Fruit fly (Drosophila melanogaster) whole organism, embryonic: ENCODE data around the gene Prim1.

Source experiments
- Adf1 ChIP-seq: fragments of 200-800 bp; sonication (Bioruptor generic); IDR thresholded peaks from 2 replicates; pipeline ENCODE4 v1.3.6; 2022; ENCODE audit warnings: missing biosample characterization, missing genetic modification characterization
- B-H2 ChIP-seq: fragments of 200-800 bp; sonication (Bioruptor generic); optimal IDR thresholded peaks from 2 replicates; lab custom pipeline; 2018; ENCODE audit warnings: missing biosample characterization, mild to moderate bottlenecking, missing genetic modification characterization
- BEAF-32 ChIP-seq: fragments of 200-800 bp; sonication (Bioruptor generic); optimal IDR thresholded peaks from 3 replicates; lab custom pipeline; 2017; ENCODE audit warnings: missing biosample characterization, missing genetic modification characterization, mild to moderate bottlenecking, moderate library complexity, missing genetic modification reagents
- CG11696 ChIP-seq: fragments of 200-800 bp; sonication (Bioruptor generic); IDR thresholded peaks from 2 replicates; pipeline ENCODE4 v1.3.6; 2022; ENCODE audit warnings: missing biosample characterization, missing genetic modification characterization
- CG12155 ChIP-seq: fragments of 200-800 bp; sonication (Bioruptor generic); optimal IDR thresholded peaks from 3 replicates; lab custom pipeline; 2016; ENCODE audit warnings: missing biosample characterization, missing genetic modification characterization
- CG12391 ChIP-seq: fragments of 200-800 bp; sonication (Bioruptor generic); optimal IDR thresholded peaks from 3 replicates; lab custom pipeline; 2018; ENCODE audit warnings: missing biosample characterization, mild to moderate bottlenecking, missing genetic modification characterization, moderate library complexity
- CG12942 ChIP-seq: fragments of 200-800 bp; sonication (Bioruptor generic); optimal IDR thresholded peaks from 3 replicates; lab custom pipeline; 2016; ENCODE audit warnings: missing biosample characterization, missing genetic modification characterization
- CG13424 ChIP-seq: fragments of 200-800 bp; sonication (Bioruptor generic); optimal IDR thresholded peaks from 2 replicates; lab custom pipeline; 2019; ENCODE audit warnings: missing biosample characterization, mild to moderate bottlenecking, missing genetic modification characterization, moderate library complexity
- CG14441 ChIP-seq: fragments of 200-800 bp; sonication (Bioruptor generic); IDR thresholded peaks from 2 replicates; pipeline ENCODE4 v1.3.6; 2022; ENCODE audit warnings: missing biosample characterization, missing genetic modification characterization
- CG14965 ChIP-seq: fragments of 200-800 bp; sonication (Bioruptor generic); optimal IDR thresholded peaks from 2 replicates; lab custom pipeline; 2016; ENCODE audit warnings: missing biosample characterization, missing genetic modification characterization, borderline replicate concordance
- CG15011 ChIP-seq: fragments of 200-800 bp; sonication (Bioruptor generic); optimal IDR thresholded peaks from 3 replicates; lab custom pipeline; 2018; ENCODE audit warnings: missing biosample characterization, mild to moderate bottlenecking, missing genetic modification characterization
- CG1647 ChIP-seq: fragments of 200-800 bp; sonication (Bioruptor generic); optimal IDR thresholded peaks from 3 replicates; lab custom pipeline; 2016; ENCODE audit warnings: missing biosample characterization, missing genetic modification characterization
- CG18599 ChIP-seq: fragments of 200-800 bp; sonication (Bioruptor generic); optimal IDR thresholded peaks from 3 replicates; lab custom pipeline; 2017; ENCODE audit warnings: missing biosample characterization, missing genetic modification characterization, mild to moderate bottlenecking, moderate library complexity, missing genetic modification reagents
- CG2712 ChIP-seq: fragments of 200-800 bp; optimal IDR thresholded peaks from 3 replicates; lab custom pipeline; 2019; ENCODE audit warnings: missing biosample characterization, mild to moderate bottlenecking, missing genetic modification characterization, moderate library complexity
- CG3726 ChIP-seq: fragments of 200-800 bp; sonication (Bioruptor generic); IDR thresholded peaks from 3 replicates; pipeline ENCODE4, ENCODE4 v1.3.6; 2022; ENCODE audit warnings: missing biosample characterization, missing genetic modification characterization
- CG3847 ChIP-seq: fragments of 200-800 bp; sonication (Bioruptor generic); IDR thresholded peaks from 2 replicates; pipeline ENCODE4 v1.3.6; 2022; ENCODE audit warnings: missing biosample characterization, missing genetic modification characterization
- CG42726 ChIP-seq: fragments of 200-800 bp; sonication (Bioruptor generic); IDR thresholded peaks from 2 replicates; pipeline ENCODE4 v1.3.6; 2022; ENCODE audit warnings: missing biosample characterization, missing genetic modification characterization; ENCODE audit not compliant: partially characterized antibody
- CG4328 ChIP-seq: fragments of 200-800 bp; sonication (Bioruptor generic); optimal IDR thresholded peaks from 3 replicates; lab custom pipeline; 2017; ENCODE audit warnings: missing biosample characterization, missing genetic modification reagents, missing genetic modification characterization
- CG43689 ChIP-seq: fragments of 200-800 bp; sonication (Bioruptor generic); IDR thresholded peaks from 2 replicates; pipeline ENCODE4 v1.3.6; 2022; ENCODE audit warnings: missing biosample characterization, missing genetic modification characterization
- CG8359 ChIP-seq: fragments of 200-800 bp; sonication (Bioruptor generic); optimal IDR thresholded peaks from 2 replicates; lab custom pipeline; 2017; ENCODE audit warnings: missing biosample characterization, mild to moderate bottlenecking, missing genetic modification characterization, borderline replicate concordance
- CG9215 ChIP-seq: fragments of 200-800 bp; sonication (Bioruptor generic); IDR thresholded peaks from 2 replicates; pipeline ENCODE4 v1.3.6; 2022; ENCODE audit warnings: missing biosample characterization, missing genetic modification characterization
- CG9437 ChIP-seq: fragments of 200-800 bp; sonication (Bioruptor generic); optimal IDR thresholded peaks from 2 replicates; lab custom pipeline; 2018; ENCODE audit warnings: missing biosample characterization, mild to moderate bottlenecking, missing genetic modification characterization
- Dip2 ChIP-seq: fragments of 200-800 bp; sonication (Bioruptor generic); IDR thresholded peaks from 2 replicates; pipeline ENCODE4 v1.3.6; 2022; ENCODE audit warnings: missing biosample characterization, missing genetic modification characterization
- Dp ChIP-seq: fragments of 200-800 bp; sonication (Bioruptor generic); optimal IDR thresholded peaks from 2 replicates; lab custom pipeline; 2018; ENCODE audit warnings: missing biosample characterization, mild to moderate bottlenecking, missing genetic modification characterization, moderate library complexity
- Fer2 ChIP-seq: fragments of 200-800 bp; sonication (Bioruptor generic); optimal IDR thresholded peaks from 2 replicates; lab custom pipeline; 2018; ENCODE audit warnings: missing biosample characterization, mild to moderate bottlenecking, missing genetic modification characterization, moderate library complexity
- H2.0 ChIP-seq: fragments of 200-800 bp; sonication (Bioruptor generic); IDR thresholded peaks from 2 replicates; pipeline ENCODE4 v1.3.6; 2022; ENCODE audit warnings: missing biosample characterization, missing genetic modification characterization
- HmgZ ChIP-seq: fragments of 200-800 bp; sonication (Bioruptor generic); optimal IDR thresholded peaks from 2 replicates; lab custom pipeline; 2018; ENCODE audit warnings: missing biosample characterization, mild to moderate bottlenecking, missing genetic modification characterization
- Hr39 ChIP-seq: fragments of >200 bp; optimal IDR thresholded peaks from 2 replicates; lab custom pipeline; 2017
- MESR4 ChIP-seq: fragments of 200-800 bp; sonication (Bioruptor generic); optimal IDR thresholded peaks from 2 replicates; lab custom pipeline; 2018; ENCODE audit warnings: missing biosample characterization, mild to moderate bottlenecking, missing genetic modification characterization, moderate library complexity
- Oaz ChIP-seq: fragments of 200-800 bp; sonication (Bioruptor generic); IDR thresholded peaks from 2 replicates; pipeline ENCODE4 v1.3.6; 2022; ENCODE audit warnings: missing biosample characterization, missing genetic modification characterization
- Ravus ChIP-seq: fragments of 200-800 bp; sonication (Bioruptor generic); IDR thresholded peaks from 2 replicates; pipeline ENCODE4 v1.3.6; 2022; ENCODE audit warnings: missing biosample characterization, missing genetic modification characterization
- Sox100B ChIP-seq: fragments of 200-800 bp; sonication (Bioruptor generic); optimal IDR thresholded peaks from 3 replicates; lab custom pipeline; 2018; ENCODE audit warnings: missing biosample characterization, mild to moderate bottlenecking, missing genetic modification characterization
- Taf1 ChIP-seq: fragments of 200-800 bp; sonication (Bioruptor generic); IDR thresholded peaks from 2 replicates; pipeline ENCODE4 v1.3.6; 2022; ENCODE audit warnings: missing biosample characterization, missing genetic modification characterization
- Tbp ChIP-seq: fragments of >200 bp; optimal IDR thresholded peaks from 2 replicates; lab custom pipeline; 2018; ENCODE audit warnings: missing biosample characterization, missing genetic modification characterization
- Xbp1 ChIP-seq: fragments of 200-800 bp; sonication (Bioruptor generic); optimal IDR thresholded peaks from 3 replicates; lab custom pipeline; 2016; ENCODE audit warnings: missing biosample characterization, mild to moderate bottlenecking, missing genetic modification characterization
- ab ChIP-seq: fragments of 200-800 bp; sonication (Bioruptor generic); optimal IDR thresholded peaks from 2 replicates; lab custom pipeline; 2016; ENCODE audit warnings: missing biosample characterization, missing genetic modification characterization
- chn ChIP-seq: fragments of 200-800 bp; sonication (Bioruptor generic); optimal IDR thresholded peaks from 2 replicates; lab custom pipeline; 2016; ENCODE audit warnings: missing biosample characterization, missing genetic modification characterization
- croc ChIP-seq: fragments of 200-800 bp; sonication (Bioruptor generic); conservative IDR thresholded peaks from 3 replicates; pipeline ENCODE4 v1.3.6; 2022; ENCODE audit warnings: missing biosample characterization, missing genetic modification characterization
- fu2 ChIP-seq: fragments of 200-800 bp; sonication (Bioruptor generic); optimal IDR thresholded peaks from 2 replicates; lab custom pipeline; 2016; ENCODE audit warnings: missing biosample characterization, missing genetic modification characterization
- gsb-n ChIP-seq: fragments of 200-800 bp; sonication (Bioruptor generic); optimal IDR thresholded peaks from 3 replicates; lab custom pipeline; 2018; ENCODE audit warnings: missing biosample characterization, mild to moderate bottlenecking, missing genetic modification characterization
- gt ChIP-seq: fragments of 200-800 bp; sonication (Bioruptor generic); IDR thresholded peaks from 2 replicates; pipeline ENCODE4 v1.3.6; 2022; ENCODE audit warnings: missing biosample characterization, missing genetic modification characterization
- hkb ChIP-seq, 2 experiments: fragments of 200-800 bp in 1 of 2; fragments of >200 bp in 1 of 2; sonication (Bioruptor generic) in 1 of 2; IDR thresholded peaks in 1 of 2; optimal IDR thresholded peaks in 1 of 2; 2 replicates each; pipeline versions ENCODE4 v1.3.6 to Lab custom; 2017 to 2022; ENCODE audit warnings: missing biosample characterization in 1 of 2, missing genetic modification characterization in 1 of 2
- knrl ChIP-seq: fragments of 200-800 bp; sonication (Bioruptor generic); IDR thresholded peaks from 3 replicates; pipeline ENCODE4 v1.3.6; 2022; ENCODE audit warnings: missing biosample characterization, missing genetic modification characterization; ENCODE audit not compliant: partially characterized antibody
- nmo ChIP-seq: fragments of 200-800 bp; sonication (Bioruptor generic); optimal IDR thresholded peaks from 2 replicates; lab custom pipeline; 2018; ENCODE audit warnings: missing biosample characterization, mild to moderate bottlenecking, missing genetic modification characterization, moderate library complexity
- slbo ChIP-seq: fragments of 200-800 bp; sonication (Bioruptor generic); IDR thresholded peaks from 2 replicates; pipeline ENCODE4 v1.3.6; 2022; ENCODE audit warnings: missing biosample characterization, missing genetic modification characterization
- tap ChIP-seq: fragments of 200-800 bp; optimal IDR thresholded peaks from 3 replicates; lab custom pipeline; 2019; ENCODE audit warnings: missing biosample characterization, mild to moderate bottlenecking, missing genetic modification characterization, moderate library complexity
- tll ChIP-seq, 2 experiments: fragments of 200-800 bp in 1 of 2; fragments of >200 bp in 1 of 2; sonication (Bioruptor generic) in 1 of 2; optimal IDR thresholded peaks; 2 replicates each; lab custom pipeline; 2017 to 2019; ENCODE audit warnings: missing biosample characterization in 2 of 2, missing genetic modification characterization in 2 of 2, mild to moderate bottlenecking in 1 of 2, moderate library complexity in 1 of 2
- yki ChIP-seq: fragments of >200 bp; optimal IDR thresholded peaks from 3 replicates; lab custom pipeline; 2018
- zfh2 ChIP-seq: fragments of 200-800 bp; sonication (Bioruptor generic); optimal IDR thresholded peaks from 2 replicates; lab custom pipeline; 2016; ENCODE audit warnings: missing biosample characterization, missing genetic modification characterization

Prim1 gene

dm6 chr3L:8346100-8346980, 6.2 kb downstream of the Prim1 start, which contains the start of the genes CG7182 and GAPcenA (continued):
- TF ChIP-seq gsb-n (tag; lab: Kevin White, UChicago) (peak; percentile 66), hkb (optimal IDR thresholded peaks at IDR 0.05; lab: Kevin White, UChicago) (no peak), hkb (GFP tag; IDR thresholded peaks at IDR 0.05; lab: Robert Waterston, UW) (no peak), CG8359 (GFP tag; lab: Kevin White, UChicago) (no peak), ab (GFP tag; lab: Kevin White, UChicago) (no peak), CG12942 (GFP tag; lab: Kevin White, UChicago) (peak; percentile 50), tll (GFP tag; optimal IDR thresholded peaks at IDR 0.05; lab: Kevin White, UChicago) (peak in 1 of 2 experiments; percentile 4), croc (GFP tag; lab: Robert Waterston, UW) (peak; percentile 40; the same call in 1 of the 3 replicates), Dip2 (GFP tag; lab: Robert Waterston, UW) (no peak), MESR4 (GFP tag; lab: Kevin White, UChicago) (peak; percentile 47), CG4328 (peak; percentile 49), Tbp (GFP tag; lab: Kevin White, UChicago) (no peak), Dp (GFP tag; lab: Kevin White, UChicago) (peak; percentile 42), H2.0 (GFP tag; lab: Robert Waterston, UW) (no peak), CG11696 (GFP tag; lab: Robert Waterston, UW) (no peak), knrl (peak; percentile 71; the same call in 2 of the 3 replicates), CG1647 (GFP tag; lab: Kevin White, UChicago) (no peak), Sox100B (no peak), nmo (GFP tag; lab: Kevin White, UChicago) (peak; percentile 83), CG18599 (GFP tag; lab: Kevin White, UChicago) (peak; percentile 75), yki (lab: Kevin White, UChicago) (no peak), tap (tag; lab: Kevin White, UChicago) (peak; percentile 59), CG14441 (GFP tag; lab: Robert Waterston, UW) (no peak; the same call in 1 of the 2 replicates), gt (GFP tag; lab: Robert Waterston, UW) (no peak), Ravus (GFP tag; lab: Robert Waterston, UW) (no peak), slbo (GFP tag; lab: Robert Waterston, UW) (peak; percentile 70), fu2 (GFP tag; lab: Kevin White, UChicago) (peak; percentile 29), CG43689 (GFP tag; lab: Robert Waterston, UW) (no peak), CG13424 (tag; lab: Kevin White, UChicago) (peak; percentile 79), CG42726 (GFP tag; lab: Robert Waterston, UW) (no peak), CG9437 (GFP tag; lab: Kevin White, UChicago) (peak; percentile 67), Oaz (GFP tag; lab: Robert Waterston, UW) (no peak), CG14965 (GFP tag; lab: Kevin White, UChicago) (no peak), CG12391 (tag; lab: Kevin White, UChicago) (peak; percentile 81), Taf1 (GFP tag; lab: Robert Waterston, UW) (no peak), Xbp1 (GFP tag; lab: Kevin White, UChicago) (peak; percentile 70), HmgZ (tag; lab: Kevin White, UChicago) (no peak), CG15011 (GFP tag; lab: Kevin White, UChicago) (peak; percentile 52), BEAF-32 (GFP tag; lab: Kevin White, UChicago) (peak; percentile 72), Hr39 (no peak), CG3847 (peak; percentile 58; the same call in 1 of the 2 replicates), Adf1 (GFP tag; lab: Robert Waterston, UW) (no peak; the same call in 1 of the 2 replicates), B-H2 (GFP tag; lab: Kevin White, UChicago) (peak; percentile 83), Fer2 (tag; lab: Kevin White, UChicago) (peak; percentile 62), CG3726 (GFP tag; lab: Robert Waterston, UW) (no peak), zfh2 (GFP tag; lab: Kevin White, UChicago) (peak; percentile 41), chn (no peak), CG2712 (peak; percentile 82), CG9215 (GFP tag; lab: Robert Waterston, UW) (peak; percentile 60), CG12155 (GFP tag; lab: Kevin White, UChicago) (peak; percentile 72)
